Fruit fly (Drosophila melanogaster): Measurements from ENCODE around the gene CG4995.

Gene CG4995

dm6 chr2L:10327790-10328189 is 5.5 kb downstream of the CG4995 start, which contains the start of gene RnrL (continued):
- TF ChIP-seq trem (tag; optimal IDR thresholded peaks at IDR 0.05) (peak; percentile 6), CG11504 (tag; optimal IDR thresholded peaks at IDR 0.05) (no peak), CG8478 (optimal IDR thresholded peaks at IDR 0.05) (no peak), Meics (GFP tag; optimal IDR thresholded peaks at IDR 0.05) (no peak), CG9876 (GFP tag; optimal IDR thresholded peaks at IDR 0.05) (no peak), CG6254 (GFP tag; optimal IDR thresholded peaks at IDR 0.05) (no peak), CG1603 (tag; optimal IDR thresholded peaks at IDR 0.05) (peak; percentile 95), gsb (GFP tag; IDR thresholded peaks at IDR 0.05) (no peak), Jarid2 (GFP tag; optimal IDR thresholded peaks at IDR 0.05) (no peak)

DNA sequence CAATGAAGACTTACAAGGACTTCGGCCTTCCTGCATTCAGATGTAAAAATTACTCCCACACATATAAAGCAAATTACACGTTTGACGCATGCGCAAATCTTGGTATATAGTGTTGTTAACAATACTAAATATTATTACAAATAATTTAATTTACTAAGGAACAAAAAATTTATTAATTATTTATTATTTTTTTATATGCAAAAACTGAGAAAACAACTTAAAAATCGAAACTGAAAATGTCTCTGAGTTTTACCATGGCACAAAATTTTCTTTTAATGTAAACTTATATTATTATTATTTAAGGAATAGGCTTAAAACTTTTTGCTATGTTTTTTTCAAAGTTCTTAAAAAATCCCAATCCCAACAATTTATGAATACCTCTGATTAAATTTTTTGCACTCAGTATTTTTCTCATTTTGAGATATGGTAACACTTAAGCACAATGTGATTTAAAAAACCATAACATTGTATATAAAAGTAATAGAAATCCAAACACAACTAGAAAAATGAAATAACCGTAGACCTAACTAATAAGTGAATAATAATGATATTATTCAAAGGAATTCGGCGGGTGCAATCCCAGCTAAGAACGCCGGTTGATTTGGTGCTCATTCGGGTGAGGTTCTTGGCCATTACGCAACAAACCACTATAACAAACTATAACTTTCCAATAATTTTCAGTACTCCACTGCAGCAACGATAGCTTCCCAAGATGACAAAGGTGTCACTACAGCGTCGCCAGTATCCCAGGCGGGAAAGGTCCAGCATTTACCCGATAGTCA is 9.0 kb downstream of the CG4995 start, which contains the start of the genes Schip1 and Cox10:
Gene Schip1 (minus strand): TSS at position 51 of the 782 bp plus-strand sequence.
Gene Cox10 (plus strand): TSS at position 406 of the 782 bp plus-strand sequence.
- TF ChIP-seq MESR4 (GFP tag; optimal IDR thresholded peaks at IDR 0.05) (peak; percentile 68), CG15514 (GFP tag; optimal IDR thresholded peaks at IDR 0.05) (peak; percentile 26), dpn (GFP tag; optimal IDR thresholded peaks at IDR 0.05) (peak in 1 of 2 experiments; percentile 16), sr (GFP tag; IDR thresholded peaks at IDR 0.05) (no peak), zen (tag; optimal IDR thresholded peaks at IDR 0.05) (no peak), Bdp1 (GFP tag; optimal IDR thresholded peaks at IDR 0.05) (no peak), da (GFP tag; optimal IDR thresholded peaks at IDR 0.05) (no peak), BEAF-32 (GFP tag; optimal IDR thresholded peaks at IDR 0.05) (no peak), ewg (GFP tag; optimal IDR thresholded peaks at IDR 0.05) (peak; percentile 87), Pdp1 (GFP tag; optimal IDR thresholded peaks at IDR 0.05) (peak in 1 of 2 experiments; percentile 99), CG31441 (GFP tag; IDR thresholded peaks at IDR 0.05) (no peak), CG12155 (GFP tag; optimal IDR thresholded peaks at IDR 0.05) (no peak), Dp (GFP tag; optimal IDR thresholded peaks at IDR 0.05) (peak; percentile 39), CG8281 (tag; optimal IDR thresholded peaks at IDR 0.05) (no peak), ara (GFP tag; IDR thresholded peaks at IDR 0.05) (no peak), CG9876 (GFP tag; optimal IDR thresholded peaks at IDR 0.05) (no peak), gcm2 (GFP tag; optimal IDR thresholded peaks at IDR 0.05) (no peak), sens (GFP tag) (peak; percentile 59), bigmax (GFP tag; optimal IDR thresholded peaks at IDR 0.05) (no peak), Taf1 (GFP tag; IDR thresholded peaks at IDR 0.05) (no peak), wek (GFP tag; optimal IDR thresholded peaks at IDR 0.05) (peak; percentile 61), slou (GFP tag; optimal IDR thresholded peaks at IDR 0.05) (no peak), CG30020 (tag; optimal IDR thresholded peaks at IDR 0.05) (peak; percentile 85), sens-2 (GFP tag; IDR thresholded peaks at IDR 0.05) (no peak), CG12659 (GFP tag; optimal IDR thresholded peaks at IDR 0.05) (peak; percentile 29), chn (GFP tag; optimal IDR thresholded peaks at IDR 0.05) (no peak), B-H2 (GFP tag; optimal IDR thresholded peaks at IDR 0.05) (peak; percentile 5), CG4328 (GFP tag; optimal IDR thresholded peaks at IDR 0.05) (no peak), phol (tag; optimal IDR thresholded peaks at IDR 0.05) (peak; percentile 20), Sox100B (GFP tag; optimal IDR thresholded peaks at IDR 0.05) (peak; percentile 21), Atf6 (GFP tag; IDR thresholded peaks at IDR 0.05) (no peak), NC2β (GFP tag; optimal IDR thresholded peaks at IDR 0.05) (no peak), CG16863 (GFP tag; optimal IDR thresholded peaks at IDR 0.05) (no peak), scrt (GFP tag; optimal IDR thresholded peaks at IDR 0.05) (no peak), Poxn (GFP tag; IDR thresholded peaks at IDR 0.05) (no peak), CG14441 (GFP tag; IDR thresholded peaks at IDR 0.05) (no peak), NK7.1 (GFP tag; optimal IDR thresholded peaks at IDR 0.05) (no peak), CG10267 (tag; optimal IDR thresholded peaks at IDR 0.05) (peak; percentile 71), CG17829 (tag; optimal IDR thresholded peaks at IDR 0.05) (peak; percentile 49), CG14710 (tag; optimal IDR thresholded peaks at IDR 0.05) (peak; percentile 46)
